Worm (Caenorhabditis elegans): ENCODE results near the gene T24C2.5.

ce11 chrX:14541992-14542391, 7.8 kb downstream of the T24C2.5 start, which contains the start of gene fbxa-81:
- no peak for TF ChIP-seq mdl-1 (tag; optimal IDR thresholded peaks at IDR 0.05)
- no peak for TF ChIP-seq skn-1 (tag; optimal IDR thresholded peaks at IDR 0.05)
- no peak for TF ChIP-seq lin-13 (GFP tag; optimal IDR thresholded peaks at IDR 0.05)
- TF ChIP-seq R02D3.7 (tag; optimal IDR thresholded peaks at IDR 0.05): no peak
- TF ChIP-seq F13H6.1 (tag; optimal IDR thresholded peaks at IDR 0.05): no peak
- no peak for TF ChIP-seq ztf-11 (tag; optimal IDR thresholded peaks at IDR 0.05)
- no peak for TF ChIP-seq unc-62 (GFP tag; optimal IDR thresholded peaks at IDR 0.05)
- TF ChIP-seq ama-1 (optimal IDR thresholded peaks at IDR 0.05): no peak
- no peak for TF ChIP-seq snpc-4 (tag; optimal IDR thresholded peaks at IDR 0.05)
- TF ChIP-seq nhr-21 (tag; optimal IDR thresholded peaks at IDR 0.05): no peak
- no peak for TF ChIP-seq lsy-2 (tag; optimal IDR thresholded peaks at IDR 0.05)
- TF ChIP-seq ceh-82 (tag; optimal IDR thresholded peaks at IDR 0.05): no peak

All from whole organism, L2 larva.